Fruit fly (Drosophila melanogaster): Measurements from ENCODE around the gene CG15258.

- TF ChIP-seq lov (optimal IDR thresholded peaks at IDR 0.05) (no peak), lov (GFP tag; IDR thresholded peaks at IDR 0.05) (no peak), CG17912 (GFP tag; optimal IDR thresholded peaks at IDR 0.05) (no peak), CG4707 (GFP tag; optimal IDR thresholded peaks at IDR 0.05) (no peak), crp (GFP tag; optimal IDR thresholded peaks at IDR 0.05) (no peak), z (GFP tag; IDR thresholded peaks at IDR 0.05) (no peak), D19B (GFP tag; optimal IDR thresholded peaks at IDR 0.05) (no peak), Dbx (GFP tag; IDR thresholded peaks at IDR 0.05) (no peak), bigmax (GFP tag; optimal IDR thresholded peaks at IDR 0.05) (no peak), CG6813 (GFP tag; optimal IDR thresholded peaks at IDR 0.05) (no peak), D19A (tag; optimal IDR thresholded peaks at IDR 0.05) (peak; percentile 35)
Measured at dm6 chr2L:15370016-15370415, 8.6 kb upstream of the CG15258 start.
